Worm (Caenorhabditis elegans) whole organism, L1 larva: ENCODE results near the gene best-17.

ENCODE experiments used
- C04F5.9 ChIP-seq: sonication (generic microtip); optimal IDR thresholded peaks from 2 replicates; lab custom pipeline; 2016; ENCODE audit warnings: missing genetic modification characterization, missing compliant biosample characterization
- C16A3.4 ChIP-seq: fragments of 150-350 bp; optimal IDR thresholded peaks from 2 replicates; lab custom pipeline; 2014; ENCODE audit warnings: missing biosample characterization, missing genetic modification characterization
- C34B4.2 ChIP-seq: sonication (generic microtip); optimal IDR thresholded peaks from 2 replicates; lab custom pipeline; 2017; ENCODE audit warnings: mild to moderate bottlenecking, missing genetic modification characterization, missing compliant biosample characterization
- F16B12.6 ChIP-seq: fragments of 150-350 bp; optimal IDR thresholded peaks from 2 replicates; lab custom pipeline; 2014; ENCODE audit warnings: missing biosample characterization, missing genetic modification characterization
- aha-1 ChIP-seq: fragments of 150-350 bp; optimal IDR thresholded peaks from 2 replicates; lab custom pipeline; 2014; ENCODE audit warnings: missing biosample characterization, missing genetic modification characterization
- aly-2 ChIP-seq: fragments of 150-350 bp; optimal IDR thresholded peaks from 2 replicates; lab custom pipeline; 2014; ENCODE audit warnings: missing biosample characterization, missing genetic modification characterization
- ama-1 ChIP-seq: fragments of 150-350 bp; optimal IDR thresholded peaks from 2 replicates; lab custom pipeline; 2014
- blmp-1 ChIP-seq: fragments of 150-350 bp; optimal IDR thresholded peaks from 2 replicates; lab custom pipeline; 2014; ENCODE audit warnings: missing biosample characterization, missing genetic modification characterization
- ceh-8 ChIP-seq: fragments of 200-800 bp; sonication (Bioruptor generic); optimal IDR thresholded peaks from 2 replicates; lab custom pipeline; 2018; ENCODE audit warnings: mild to moderate bottlenecking, missing genetic modification characterization, moderate library complexity, missing compliant biosample characterization
- ceh-90 ChIP-seq: sonication (generic microtip); optimal IDR thresholded peaks from 2 replicates; lab custom pipeline; 2016; ENCODE audit warnings: missing genetic modification characterization, missing compliant biosample characterization
- dpl-1 ChIP-seq, 3 experiments: fragments of 150-350 bp in 2 of 3; sonication (generic microtip) in 1 of 3; optimal IDR thresholded peaks; 2 replicates each; lab custom pipeline; 2014 to 2017; ENCODE audit warnings: missing biosample characterization in 3 of 3, missing genetic modification characterization in 3 of 3, missing genetic modification reagents in 3 of 3
- dsc-1 ChIP-seq: sonication (generic microtip); optimal IDR thresholded peaks from 2 replicates; lab custom pipeline; 2016; ENCODE audit warnings: mild to moderate bottlenecking, missing genetic modification characterization, missing compliant biosample characterization
- efl-1 ChIP-seq, 4 experiments: fragments of 150-350 bp; optimal IDR thresholded peaks in 3 of 4; peaks in 1 of 4; 1 replicate in 1 of 4; 2 replicates in 3 of 4; lab custom pipeline; 2014; ENCODE audit warnings: missing biosample characterization in 2 of 4, missing genetic modification characterization in 2 of 4, missing genetic modification reagents in 2 of 4
- egl-13 ChIP-seq: sonication (generic microtip); optimal IDR thresholded peaks from 2 replicates; lab custom pipeline; 2016; ENCODE audit warnings: missing genotype, missing genetic modification reagents, missing genetic modification characterization, missing compliant biosample characterization
- elt-2 ChIP-seq: sonication (generic microtip); optimal IDR thresholded peaks from 2 replicates; lab custom pipeline; 2016; ENCODE audit warnings: missing genetic modification characterization, mild to moderate bottlenecking, inconsistent platforms, missing compliant biosample characterization, missing genetic modification reagents
- fkh-10 ChIP-seq: sonication (generic microtip); optimal IDR thresholded peaks from 2 replicates; lab custom pipeline; 2017; ENCODE audit warnings: missing biosample characterization, missing genetic modification reagents, missing genetic modification characterization
- fkh-8 ChIP-seq: sonication (generic microtip); optimal IDR thresholded peaks from 2 replicates; lab custom pipeline; 2016; ENCODE audit warnings: mild to moderate bottlenecking, missing genetic modification characterization, missing compliant biosample characterization
- hlh-17 ChIP-seq: fragments of 200-800 bp; sonication (Bioruptor generic); optimal IDR thresholded peaks from 2 replicates; lab custom pipeline; 2018; ENCODE audit warnings: missing genetic modification characterization, mild to moderate bottlenecking, missing compliant biosample characterization, moderate library complexity, borderline replicate concordance
- irx-1 ChIP-seq: sonication (generic microtip); optimal IDR thresholded peaks from 2 replicates; lab custom pipeline; 2016; ENCODE audit warnings: missing genetic modification characterization, missing compliant biosample characterization
- isw-1 ChIP-seq: fragments of 200-800 bp; sonication (Bioruptor generic); IDR thresholded peaks from 2 replicates; pipeline ENCODE4 v1.3.6; 2022; ENCODE audit warnings: missing genetic modification characterization, missing compliant biosample characterization
- jun-1 ChIP-seq: fragments of 150-350 bp; optimal IDR thresholded peaks from 2 replicates; lab custom pipeline; 2014; ENCODE audit warnings: missing biosample characterization, missing genetic modification reagents, missing genetic modification characterization
- lin-14 ChIP-seq: fragments of 200-800 bp; sonication (Bioruptor generic); optimal IDR thresholded peaks from 2 replicates; lab custom pipeline; 2018; ENCODE audit warnings: mild to moderate bottlenecking, missing genetic modification characterization, moderate library complexity, missing compliant biosample characterization
- lin-15B ChIP-seq: fragments of 150-350 bp; sonication (generic microtip); optimal IDR thresholded peaks from 3 replicates; lab custom pipeline; 2014; ENCODE audit warnings: missing biosample characterization, missing genetic modification characterization
- lin-35 ChIP-seq, 2 experiments: fragments of 150-350 bp; optimal IDR thresholded peaks; 2 replicates each; lab custom pipeline; 2014; ENCODE audit warnings: missing biosample characterization in 2 of 2, missing genetic modification characterization in 2 of 2, missing genetic modification reagents in 2 of 2
- lsy-2 ChIP-seq, 2 experiments: fragments of 150-350 bp; optimal IDR thresholded peaks; 2 replicates each; lab custom pipeline; 2014; ENCODE audit warnings: missing biosample characterization in 2 of 2, missing genetic modification characterization in 2 of 2
- mab-9 ChIP-seq: fragments of 200-800 bp; sonication (Bioruptor generic); IDR thresholded peaks from 2 replicates; pipeline ENCODE4 v1.3.6; 2022; ENCODE audit warnings: missing genetic modification reagents, missing genetic modification characterization, missing compliant biosample characterization
- mdl-1 ChIP-seq, 2 experiments: fragments of 150-350 bp; optimal IDR thresholded peaks; 2 replicates each; lab custom pipeline; 2014 to 2017; ENCODE audit warnings: missing biosample characterization in 2 of 2, missing genetic modification characterization in 2 of 2, inconsistent platforms in 1 of 2
- nhr-11 ChIP-seq: fragments of 150-350 bp; optimal IDR thresholded peaks from 2 replicates; lab custom pipeline; 2014; ENCODE audit warnings: missing biosample characterization, missing genetic modification characterization
- nhr-12 ChIP-seq: sonication (generic microtip); optimal IDR thresholded peaks from 2 replicates; lab custom pipeline; 2017; ENCODE audit warnings: missing biosample characterization, missing genetic modification characterization
- nhr-20 ChIP-seq: sonication (generic microtip); optimal IDR thresholded peaks from 2 replicates; lab custom pipeline; 2016; ENCODE audit warnings: mild to moderate bottlenecking, missing genetic modification characterization, missing compliant biosample characterization
- nhr-85 ChIP-seq: sonication (generic microtip); peaks from one replicate; lab custom pipeline; 2016; ENCODE audit warnings: missing genetic modification characterization, inconsistent platforms, missing compliant biosample characterization
- nhr-90 ChIP-seq: sonication (generic microtip); optimal IDR thresholded peaks from 2 replicates; lab custom pipeline; 2016; ENCODE audit warnings: mild to moderate bottlenecking, missing genetic modification characterization, missing compliant biosample characterization; ENCODE audit not compliant: poor library complexity
- pax-3 ChIP-seq: fragments of 200-800 bp; sonication (Bioruptor generic); optimal IDR thresholded peaks from 2 replicates; lab custom pipeline; 2018; ENCODE audit warnings: mild to moderate bottlenecking, missing genetic modification characterization, moderate library complexity, missing compliant biosample characterization
- skn-1 ChIP-seq: fragments of 150-350 bp; optimal IDR thresholded peaks from 2 replicates; lab custom pipeline; 2014; ENCODE audit warnings: missing biosample characterization, missing genetic modification characterization
- sptf-1 ChIP-seq: fragments of 150-350 bp; optimal IDR thresholded peaks from 2 replicates; lab custom pipeline; 2014; ENCODE audit warnings: missing biosample characterization, missing genetic modification characterization
- sup-37 ChIP-seq: fragments of 200-800 bp; sonication (Bioruptor generic); optimal IDR thresholded peaks from 2 replicates; lab custom pipeline; 2018; ENCODE audit warnings: mild to moderate bottlenecking, missing genetic modification characterization, missing compliant biosample characterization
- tbx-2 ChIP-seq: sonication (generic microtip); optimal IDR thresholded peaks from 2 replicates; lab custom pipeline; 2016; ENCODE audit warnings: missing genetic modification characterization, missing compliant biosample characterization
- tlp-1 ChIP-seq: fragments of 150-350 bp; optimal IDR thresholded peaks from 2 replicates; lab custom pipeline; 2014; ENCODE audit warnings: missing biosample characterization, missing genetic modification characterization
- unc-30 ChIP-seq: sonication (generic microtip); optimal IDR thresholded peaks from 2 replicates; lab custom pipeline; 2017; ENCODE audit warnings: missing biosample characterization, missing genetic modification characterization
- unc-62 ChIP-seq: fragments of 150-350 bp; optimal IDR thresholded peaks from 2 replicates; lab custom pipeline; 2014; ENCODE audit warnings: missing biosample characterization, missing genetic modification reagents, missing genetic modification characterization
- unc-86 ChIP-seq: sonication (generic microtip); optimal IDR thresholded peaks from 2 replicates; lab custom pipeline; 2016; ENCODE audit warnings: missing genetic modification characterization, missing compliant biosample characterization
- vab-15 ChIP-seq: sonication (generic microtip); optimal IDR thresholded peaks from 2 replicates; lab custom pipeline; 2017; ENCODE audit warnings: missing genotype, mild to moderate bottlenecking, missing genetic modification characterization, missing compliant biosample characterization
- xbp-1 ChIP-seq: sonication (generic microtip); optimal IDR thresholded peaks from 2 replicates; lab custom pipeline; 2016; ENCODE audit warnings: missing genetic modification characterization, missing compliant biosample characterization

best-17 gene

DNA sequence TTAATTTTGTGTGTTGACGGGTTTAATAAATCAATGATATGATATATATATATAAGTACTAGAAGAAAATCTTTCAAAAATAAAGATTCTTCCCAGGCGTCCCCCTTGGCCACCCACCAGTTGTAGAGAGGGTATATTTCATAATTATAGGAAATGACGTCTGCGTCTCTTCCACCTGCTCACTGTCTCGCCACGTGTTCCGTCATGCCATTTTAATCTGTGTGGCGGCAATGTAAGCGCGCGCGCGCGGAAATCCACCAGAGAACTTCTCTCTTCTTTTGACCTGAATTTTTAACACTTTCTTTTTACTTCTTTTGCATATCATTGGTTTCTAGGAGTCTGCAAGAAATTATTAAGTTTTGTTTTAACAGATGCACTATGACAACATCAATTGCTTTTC lies 44.9 kb upstream of the best-17 start:
- TF ChIP-seq skn-1 (tag; lab: Kevin White, UChicago) (peak; percentile 21), efl-1 (optimal IDR thresholded peaks at IDR 0.05; lab: Kevin White, UChicago) (no peak), efl-1 (GFP tag; optimal IDR thresholded peaks at IDR 0.05 in 1 of 2; lab: Kevin White, UChicago) (peak in 1 of 2 experiments; percentile 28), vab-15 (tag; lab: Kevin White, UChicago) (no peak), tlp-1 (tag; lab: Kevin White, UChicago) (no peak), blmp-1 (tag; lab: Kevin White, UChicago) (peak; percentile 68)

DNA sequence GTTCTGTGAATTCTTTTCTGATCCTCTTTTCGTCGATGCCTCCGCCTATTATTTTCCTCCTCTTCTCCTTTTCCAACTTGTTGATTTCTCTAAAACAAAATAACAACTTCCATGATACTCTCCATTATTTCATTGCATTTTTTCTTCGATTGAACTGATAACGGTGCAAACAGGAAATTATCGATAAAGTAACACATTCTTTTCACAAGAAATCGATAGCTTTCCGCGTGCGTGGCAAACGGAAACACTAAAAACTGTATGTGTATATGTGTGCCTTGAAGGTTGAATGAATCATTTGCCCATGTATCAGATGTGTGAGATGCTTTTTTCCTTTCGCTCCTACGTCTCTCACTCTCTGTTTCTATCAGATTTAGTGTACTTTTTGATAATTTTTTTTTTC lies 42.1 kb upstream of the best-17 start:
- TF ChIP-seq mdl-1 (tag; optimal IDR thresholded peaks at IDR 0.05; lab: Kevin White, UChicago), result no peak
- TF ChIP-seq ceh-8 (GFP tag; lab: Kevin White, UChicago), result no peak
- TF ChIP-seq nhr-20, result no peak
- no peak for TF ChIP-seq unc-30 (tag; lab: Kevin White, UChicago)
- TF ChIP-seq pax-3 (tag; lab: Kevin White, UChicago), result no peak
- no peak for TF ChIP-seq lsy-2 (tag; optimal IDR thresholded peaks at IDR 0.05; lab: Kevin White, UChicago)
- TF ChIP-seq C04F5.9 (tag; lab: Kevin White, UChicago), result no peak
- no peak for TF ChIP-seq lin-15B (tag; lab: Kevin White, UChicago)
- TF ChIP-seq C16A3.4 (tag; lab: Kevin White, UChicago), result no peak
- TF ChIP-seq nhr-90 (tag; lab: Kevin White, UChicago), result peak; percentile 2
- peak; percentile 44 for TF ChIP-seq elt-2
- TF ChIP-seq fkh-8 (tag; lab: Kevin White, UChicago), result no peak
- TF ChIP-seq lin-14, result peak; percentile 42
- TF ChIP-seq nhr-11 (tag; lab: Kevin White, UChicago), result no peak
- no peak for TF ChIP-seq unc-86 (tag; lab: Kevin White, UChicago)
- TF ChIP-seq C34B4.2 (tag; lab: Kevin White, UChicago), result no peak
- no peak for TF ChIP-seq irx-1
- no peak for TF ChIP-seq aly-2 (tag; lab: Kevin White, UChicago)
- TF ChIP-seq F16B12.6 (tag; lab: Kevin White, UChicago), result no peak
- no peak for TF ChIP-seq fkh-10 (GFP tag; lab: Kevin White, UChicago)
- peak; percentile 43 for TF ChIP-seq nhr-85
- no peak for TF ChIP-seq isw-1 (GFP tag; lab: Robert Waterston, UW)
- no peak for TF ChIP-seq tbx-2 (tag; lab: Kevin White, UChicago)
- no peak for TF ChIP-seq sup-37 (GFP tag; lab: Kevin White, UChicago)
- no peak for TF ChIP-seq vab-15 (tag; lab: Kevin White, UChicago)
- no peak for TF ChIP-seq xbp-1 (tag; lab: Kevin White, UChicago)
- no peak for TF ChIP-seq ama-1 (lab: Kevin White, UChicago)
- TF ChIP-seq sptf-1 (tag; lab: Kevin White, UChicago), result no peak
- no peak for TF ChIP-seq unc-62 (GFP tag; lab: Kevin White, UChicago)
- TF ChIP-seq egl-13 (tag; lab: Kevin White, UChicago), result no peak
- TF ChIP-seq hlh-17 (GFP tag; lab: Kevin White, UChicago), result no peak
- TF ChIP-seq nhr-12, result no peak
- no peak for TF ChIP-seq dsc-1 (tag; lab: Kevin White, UChicago)
- TF ChIP-seq efl-1 (optimal IDR thresholded peaks at IDR 0.05; lab: Kevin White, UChicago), result no peak
- TF ChIP-seq efl-1 (GFP tag; optimal IDR thresholded peaks at IDR 0.05 in 1 of 2; lab: Kevin White, UChicago), result peak in 1 of 2 experiments; percentile 3
- TF ChIP-seq jun-1 (tag; lab: Kevin White, UChicago), result no peak
- no peak for TF ChIP-seq tlp-1 (tag; lab: Kevin White, UChicago)
- no peak for TF ChIP-seq dpl-1 (GFP tag; optimal IDR thresholded peaks at IDR 0.05; lab: Kevin White, UChicago)
- no peak for TF ChIP-seq aha-1 (tag; lab: Kevin White, UChicago)
- no peak for TF ChIP-seq mab-9 (GFP tag; lab: Robert Waterston, UW)
- TF ChIP-seq lin-35 (GFP tag; optimal IDR thresholded peaks at IDR 0.05; lab: Kevin White, UChicago), result peak in 1 of 2 experiments; percentile 15
- no peak for TF ChIP-seq ceh-90 (tag; lab: Kevin White, UChicago)
